Fruit fly (Drosophila melanogaster): Measurements from ENCODE around the gene vret.

DNA sequence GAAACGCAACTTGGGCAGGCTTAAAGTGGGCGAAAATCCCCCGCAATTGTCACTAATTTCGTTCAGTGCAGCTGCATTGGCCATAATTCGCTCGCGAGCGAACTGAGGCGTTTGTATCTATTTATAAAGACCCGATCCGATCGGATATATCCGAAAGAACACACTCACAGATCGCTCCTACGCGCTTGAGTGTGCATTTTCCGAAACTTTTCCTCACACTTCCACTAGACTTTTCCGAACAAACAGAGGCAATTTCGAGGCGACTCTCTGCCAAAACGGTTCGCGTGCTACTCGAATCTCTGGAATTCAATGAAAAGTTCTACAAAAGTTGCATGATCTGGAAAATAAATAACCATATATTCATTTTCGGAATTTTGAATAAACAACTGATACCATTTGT lies 43.6 kb downstream of the vret start, which contains the start of the genes CG6972 and CCAP:
- TF ChIP-seq psq (optimal IDR thresholded peaks at IDR 0.05) = no peak
- TF ChIP-seq Myc (optimal IDR thresholded peaks at IDR 0.05) = no peak
- no peak for TF ChIP-seq ttk (optimal IDR thresholded peaks at IDR 0.05)
- no peak for TF ChIP-seq h (optimal IDR thresholded peaks at IDR 0.05)
- TF ChIP-seq insv (optimal IDR thresholded peaks at IDR 0.05) = no peak
- TF ChIP-seq Sin3A (optimal IDR thresholded peaks at IDR 0.05) = no peak

Data from Kc167 (cell line).